Worm (Caenorhabditis elegans) whole organism, midembryonic: Measurements from ENCODE around the gene clec-227.

Source experiments
- T22C8.4 ChIP-seq: fragments of 200-800 bp; sonication (Bioruptor generic); IDR thresholded peaks from 2 replicates; pipeline ENCODE4 v1.3.6; 2022; ENCODE audit warnings: missing genetic modification characterization, missing compliant biosample characterization
- cog-1 ChIP-seq: sonication (generic microtip); optimal IDR thresholded peaks from 2 replicates; lab custom pipeline; 2016; ENCODE audit warnings: missing genetic modification characterization, missing compliant biosample characterization
- flt-1 ChIP-seq: fragments of 200-800 bp; sonication (Bioruptor generic); IDR thresholded peaks from 2 replicates; pipeline ENCODE4 v1.3.6; 2022; ENCODE audit warnings: missing genetic modification characterization, missing compliant biosample characterization
- klf-2 ChIP-seq: fragments of 200-800 bp; sonication (Bioruptor generic); conservative IDR thresholded peaks from 2 replicates; pipeline ENCODE4 v1.3.6; 2022; ENCODE audit warnings: missing genetic modification reagents, missing genetic modification characterization, missing compliant biosample characterization
- med-1 ChIP-seq: sonication (generic microtip); optimal IDR thresholded peaks from 2 replicates; lab custom pipeline; 2017; ENCODE audit warnings: missing genetic modification characterization, mild to moderate bottlenecking, missing compliant biosample characterization, antibody characterized with exemption, missing genetic modification reagents; ENCODE audit not compliant: insufficient read depth
- ref-1 ChIP-seq: fragments of 200-800 bp; sonication (Bioruptor generic); conservative IDR thresholded peaks from 2 replicates; pipeline ENCODE4 v1.3.6; 2022; ENCODE audit warnings: missing genetic modification reagents, missing genetic modification characterization, missing compliant biosample characterization
- tab-1 ChIP-seq: fragments of 200-800 bp; sonication (Bioruptor generic); IDR thresholded peaks from 2 replicates; pipeline ENCODE4 v1.3.6; 2022; ENCODE audit warnings: missing genetic modification characterization, missing compliant biosample characterization
- ztf-23 ChIP-seq: fragments of 200-800 bp; sonication (Bioruptor generic); IDR thresholded peaks from 2 replicates; pipeline ENCODE4 v1.3.6; 2022; ENCODE audit warnings: missing genetic modification reagents, missing genetic modification characterization, missing compliant biosample characterization
- ztf-29 ChIP-seq: fragments of 200-800 bp; sonication (Bioruptor generic); IDR thresholded peaks from 2 replicates; pipeline ENCODE4 v1.3.6; 2022; ENCODE audit warnings: missing genetic modification reagents, missing genetic modification characterization, missing compliant biosample characterization

DNA sequence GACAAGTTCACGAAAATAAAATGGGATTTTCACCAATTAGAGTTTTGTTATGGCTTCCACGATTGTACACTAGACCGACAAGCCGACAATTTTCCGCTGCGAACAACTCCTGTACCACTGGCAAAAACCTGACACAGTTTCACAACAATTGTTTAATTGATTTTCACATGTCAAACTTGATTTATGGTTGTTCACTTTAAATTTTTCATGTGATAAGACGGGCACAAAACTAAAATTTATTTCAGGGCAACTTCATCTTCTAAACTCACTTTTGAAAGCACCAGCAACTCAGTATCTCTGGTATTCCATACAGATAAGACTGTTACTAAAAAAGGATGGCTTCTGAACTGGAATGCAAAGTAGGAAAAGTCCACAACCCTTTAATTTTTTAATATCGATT lies 9.1 kb downstream of the clec-227 start, which contains the start of gene R02D5.7:
- TF ChIP-seq ref-1 (GFP tag; lab: Robert Waterston, UW) (no peak), cog-1 (tag; lab: Kevin White, UChicago) (no peak), klf-2 (GFP tag; lab: Robert Waterston, UW) (no peak), tab-1 (no peak), flt-1 (no peak), T22C8.4 (no peak), ztf-23 (GFP tag; lab: Robert Waterston, UW) (no peak), ztf-29 (no peak), med-1 (no peak)
